Worm (Caenorhabditis elegans) whole organism, L1 larva: ENCODE results near the gene T04C12.33.

Experiments
- C04F5.9 ChIP-seq: sonication (generic microtip); optimal IDR thresholded peaks from 2 replicates; lab custom pipeline; 2016; ENCODE audit warnings: missing genetic modification characterization, missing compliant biosample characterization
- C16A3.4 ChIP-seq: fragments of 150-350 bp; optimal IDR thresholded peaks from 2 replicates; lab custom pipeline; 2014; ENCODE audit warnings: missing biosample characterization, missing genetic modification characterization
- alr-1 ChIP-seq: fragments of 200-800 bp; sonication (Bioruptor generic); optimal IDR thresholded peaks from 2 replicates; lab custom pipeline; 2018; ENCODE audit warnings: borderline replicate concordance, mild to moderate bottlenecking, missing genetic modification characterization, missing compliant biosample characterization
- ama-1 ChIP-seq: fragments of 150-350 bp; optimal IDR thresholded peaks from 2 replicates; lab custom pipeline; 2014
- blmp-1 ChIP-seq: fragments of 150-350 bp; optimal IDR thresholded peaks from 2 replicates; lab custom pipeline; 2014; ENCODE audit warnings: missing biosample characterization, missing genetic modification characterization
- ceh-82 ChIP-seq, 3 experiments: fragments of 150-350 bp in 1 of 3; sonication (generic microtip) in 2 of 3; optimal IDR thresholded peaks; 2 replicates each; lab custom pipeline; 2014 to 2017; ENCODE audit warnings: missing biosample characterization in 3 of 3, missing genetic modification characterization in 3 of 3
- ceh-88 ChIP-seq: fragments of 200-800 bp; sonication (Bioruptor generic); IDR thresholded peaks from 2 replicates; pipeline ENCODE4 v1.3.6; 2022; ENCODE audit warnings: missing genetic modification characterization, missing compliant biosample characterization
- ceh-90 ChIP-seq: sonication (generic microtip); optimal IDR thresholded peaks from 2 replicates; lab custom pipeline; 2016; ENCODE audit warnings: missing genetic modification characterization, missing compliant biosample characterization
- dpl-1 ChIP-seq, 3 experiments: fragments of 150-350 bp in 2 of 3; sonication (generic microtip) in 1 of 3; optimal IDR thresholded peaks; 2 replicates each; lab custom pipeline; 2014 to 2017; ENCODE audit warnings: missing biosample characterization in 3 of 3, missing genetic modification characterization in 3 of 3, missing genetic modification reagents in 3 of 3
- dsc-1 ChIP-seq: sonication (generic microtip); optimal IDR thresholded peaks from 2 replicates; lab custom pipeline; 2016; ENCODE audit warnings: mild to moderate bottlenecking, missing genetic modification characterization, missing compliant biosample characterization
- efl-3 ChIP-seq: fragments of 200-800 bp; sonication (Bioruptor generic); optimal IDR thresholded peaks from 2 replicates; lab custom pipeline; 2018; ENCODE audit warnings: mild to moderate bottlenecking, missing genetic modification characterization, missing compliant biosample characterization
- egl-13 ChIP-seq: sonication (generic microtip); optimal IDR thresholded peaks from 2 replicates; lab custom pipeline; 2016; ENCODE audit warnings: missing genotype, missing genetic modification reagents, missing genetic modification characterization, missing compliant biosample characterization
- elt-2 ChIP-seq: sonication (generic microtip); optimal IDR thresholded peaks from 2 replicates; lab custom pipeline; 2016; ENCODE audit warnings: missing genetic modification characterization, mild to moderate bottlenecking, inconsistent platforms, missing compliant biosample characterization, missing genetic modification reagents
- ets-5 ChIP-seq: fragments of 200-800 bp; sonication (Bioruptor generic); IDR thresholded peaks from 2 replicates; pipeline ENCODE4 v1.3.6; 2022; ENCODE audit warnings: missing genetic modification characterization, missing compliant biosample characterization
- fkh-10 ChIP-seq: sonication (generic microtip); optimal IDR thresholded peaks from 2 replicates; lab custom pipeline; 2017; ENCODE audit warnings: missing biosample characterization, missing genetic modification reagents, missing genetic modification characterization
- fkh-4 ChIP-seq: sonication (generic microtip); optimal IDR thresholded peaks from 2 replicates; lab custom pipeline; 2016; ENCODE audit warnings: missing compliant biosample characterization, missing genetic modification characterization, borderline replicate concordance
- fkh-8 ChIP-seq: sonication (generic microtip); optimal IDR thresholded peaks from 2 replicates; lab custom pipeline; 2016; ENCODE audit warnings: mild to moderate bottlenecking, missing genetic modification characterization, missing compliant biosample characterization
- fos-1 ChIP-seq: fragments of 150-350 bp; optimal IDR thresholded peaks from 2 replicates; lab custom pipeline; 2014; ENCODE audit warnings: missing biosample characterization, missing genetic modification characterization
- grh-1 ChIP-seq: fragments of 200-800 bp; sonication (Bioruptor generic); IDR thresholded peaks from 2 replicates; pipeline ENCODE4 v1.3.6; 2022; ENCODE audit warnings: missing genetic modification reagents, missing genetic modification characterization, missing compliant biosample characterization
- hlh-17 ChIP-seq: fragments of 200-800 bp; sonication (Bioruptor generic); optimal IDR thresholded peaks from 2 replicates; lab custom pipeline; 2018; ENCODE audit warnings: missing genetic modification characterization, mild to moderate bottlenecking, missing compliant biosample characterization, moderate library complexity, borderline replicate concordance
- hlh-4 ChIP-seq: sonication (generic microtip); optimal IDR thresholded peaks from 2 replicates; lab custom pipeline; 2016; ENCODE audit warnings: mild to moderate bottlenecking, missing genetic modification characterization, missing compliant biosample characterization
- irx-1 ChIP-seq: sonication (generic microtip); optimal IDR thresholded peaks from 2 replicates; lab custom pipeline; 2016; ENCODE audit warnings: missing genetic modification characterization, missing compliant biosample characterization
- jun-1 ChIP-seq: fragments of 150-350 bp; optimal IDR thresholded peaks from 2 replicates; lab custom pipeline; 2014; ENCODE audit warnings: missing biosample characterization, missing genetic modification reagents, missing genetic modification characterization
- lin-13 ChIP-seq: fragments of 150-350 bp; optimal IDR thresholded peaks from 2 replicates; lab custom pipeline; 2014; ENCODE audit warnings: missing biosample characterization, missing genetic modification reagents, missing genetic modification characterization
- lin-14 ChIP-seq: fragments of 200-800 bp; sonication (Bioruptor generic); optimal IDR thresholded peaks from 2 replicates; lab custom pipeline; 2018; ENCODE audit warnings: mild to moderate bottlenecking, missing genetic modification characterization, moderate library complexity, missing compliant biosample characterization
- lin-15B ChIP-seq: fragments of 150-350 bp; sonication (generic microtip); optimal IDR thresholded peaks from 3 replicates; lab custom pipeline; 2014; ENCODE audit warnings: missing biosample characterization, missing genetic modification characterization
- lin-35 ChIP-seq, 2 experiments: fragments of 150-350 bp; optimal IDR thresholded peaks; 2 replicates each; lab custom pipeline; 2014; ENCODE audit warnings: missing biosample characterization in 2 of 2, missing genetic modification characterization in 2 of 2, missing genetic modification reagents in 2 of 2
- mab-9 ChIP-seq: fragments of 200-800 bp; sonication (Bioruptor generic); IDR thresholded peaks from 2 replicates; pipeline ENCODE4 v1.3.6; 2022; ENCODE audit warnings: missing genetic modification reagents, missing genetic modification characterization, missing compliant biosample characterization
- mep-1 ChIP-seq: fragments of 150-350 bp; optimal IDR thresholded peaks from 2 replicates; lab custom pipeline; 2014; ENCODE audit warnings: missing biosample characterization, missing genetic modification characterization
- nhr-19 ChIP-seq: fragments of 200-800 bp; sonication (Bioruptor generic); conservative IDR thresholded peaks from 2 replicates; pipeline ENCODE4 v1.3.6; 2022; ENCODE audit warnings: missing genetic modification characterization, missing compliant biosample characterization
- nhr-237 ChIP-seq: fragments of 150-350 bp; optimal IDR thresholded peaks from 2 replicates; lab custom pipeline; 2014; ENCODE audit warnings: missing biosample characterization, missing genetic modification characterization
- nhr-47 ChIP-seq: sonication (generic microtip); optimal IDR thresholded peaks from 2 replicates; lab custom pipeline; 2016; ENCODE audit warnings: mild to moderate bottlenecking, missing genetic modification characterization, moderate library complexity, missing compliant biosample characterization
- nhr-71 ChIP-seq: sonication (generic microtip); optimal IDR thresholded peaks from 2 replicates; lab custom pipeline; 2016; ENCODE audit warnings: mild to moderate bottlenecking, missing genetic modification characterization, moderate library complexity, missing compliant biosample characterization
- nhr-76 ChIP-seq: sonication (generic microtip); optimal IDR thresholded peaks from 2 replicates; lab custom pipeline; 2017; ENCODE audit warnings: missing biosample characterization, missing genetic modification characterization
- nhr-84 ChIP-seq: sonication (generic microtip); optimal IDR thresholded peaks from 2 replicates; lab custom pipeline; 2017; ENCODE audit warnings: missing biosample characterization, missing genetic modification characterization
- nhr-85 ChIP-seq: sonication (generic microtip); peaks from one replicate; lab custom pipeline; 2016; ENCODE audit warnings: missing genetic modification characterization, inconsistent platforms, missing compliant biosample characterization
- nhr-90 ChIP-seq: sonication (generic microtip); optimal IDR thresholded peaks from 2 replicates; lab custom pipeline; 2016; ENCODE audit warnings: mild to moderate bottlenecking, missing genetic modification characterization, missing compliant biosample characterization; ENCODE audit not compliant: poor library complexity
- pag-3 ChIP-seq: sonication (generic microtip); optimal IDR thresholded peaks from 2 replicates; lab custom pipeline; 2017; ENCODE audit warnings: missing genetic modification characterization, mild to moderate bottlenecking, missing compliant biosample characterization, antibody characterized with exemption, borderline replicate concordance; ENCODE audit not compliant: insufficient read depth
- pax-3 ChIP-seq: fragments of 200-800 bp; sonication (Bioruptor generic); optimal IDR thresholded peaks from 2 replicates; lab custom pipeline; 2018; ENCODE audit warnings: mild to moderate bottlenecking, missing genetic modification characterization, moderate library complexity, missing compliant biosample characterization
- skn-1 ChIP-seq: fragments of 150-350 bp; optimal IDR thresholded peaks from 2 replicates; lab custom pipeline; 2014; ENCODE audit warnings: missing biosample characterization, missing genetic modification characterization
- snpc-4 ChIP-seq: fragments of 150-350 bp; optimal IDR thresholded peaks from 2 replicates; lab custom pipeline; 2014; ENCODE audit warnings: missing biosample characterization, missing genetic modification characterization
- snu-23 ChIP-seq: sonication (generic microtip); optimal IDR thresholded peaks from 2 replicates; lab custom pipeline; 2016; ENCODE audit warnings: missing genetic modification characterization, missing compliant biosample characterization
- sox-4 ChIP-seq: sonication (generic microtip); optimal IDR thresholded peaks from 2 replicates; lab custom pipeline; 2016; ENCODE audit warnings: missing genetic modification characterization, missing compliant biosample characterization
- sup-37 ChIP-seq: fragments of 200-800 bp; sonication (Bioruptor generic); optimal IDR thresholded peaks from 2 replicates; lab custom pipeline; 2018; ENCODE audit warnings: mild to moderate bottlenecking, missing genetic modification characterization, missing compliant biosample characterization
- tbx-2 ChIP-seq: sonication (generic microtip); optimal IDR thresholded peaks from 2 replicates; lab custom pipeline; 2016; ENCODE audit warnings: missing genetic modification characterization, missing compliant biosample characterization
- tlp-1 ChIP-seq: fragments of 150-350 bp; optimal IDR thresholded peaks from 2 replicates; lab custom pipeline; 2014; ENCODE audit warnings: missing biosample characterization, missing genetic modification characterization
- unc-30 ChIP-seq: sonication (generic microtip); optimal IDR thresholded peaks from 2 replicates; lab custom pipeline; 2017; ENCODE audit warnings: missing biosample characterization, missing genetic modification characterization
- unc-62 ChIP-seq: fragments of 150-350 bp; optimal IDR thresholded peaks from 2 replicates; lab custom pipeline; 2014; ENCODE audit warnings: missing biosample characterization, missing genetic modification reagents, missing genetic modification characterization
- vab-15 ChIP-seq: sonication (generic microtip); optimal IDR thresholded peaks from 2 replicates; lab custom pipeline; 2017; ENCODE audit warnings: missing genotype, mild to moderate bottlenecking, missing genetic modification characterization, missing compliant biosample characterization
- zag-1 ChIP-seq: fragments of 150-350 bp; optimal IDR thresholded peaks from 2 replicates; lab custom pipeline; 2014; ENCODE audit warnings: missing biosample characterization, missing genetic modification characterization
- zip-4 ChIP-seq: fragments of 200-800 bp; sonication (Bioruptor generic); optimal IDR thresholded peaks from 2 replicates; lab custom pipeline; 2018; ENCODE audit warnings: mild to moderate bottlenecking, missing genetic modification characterization, moderate library complexity, missing compliant biosample characterization
- ztf-4 ChIP-seq: fragments of 150-350 bp; optimal IDR thresholded peaks from 2 replicates; lab custom pipeline; 2014; ENCODE audit warnings: missing biosample characterization, missing genetic modification characterization

Gene T04C12.33

ce11 chrV:11030675-11031074, 21.3 kb upstream of the T04C12.33 start:
- TF ChIP-seq fkh-8, result no peak
- TF ChIP-seq ceh-82 (tag; optimal IDR thresholded peaks at IDR 0.05; lab: Kevin White, UChicago), result no peak
- no peak for TF ChIP-seq skn-1 (tag; lab: Kevin White, UChicago)

ce11 chrV:11033241-11033640, 18.8 kb upstream of the T04C12.33 start:
- TF ChIP-seq nhr-90 (no peak), pax-3 (no peak), hlh-17 (GFP tag; lab: Kevin White, UChicago) (no peak), nhr-71 (tag; lab: Kevin White, UChicago) (peak; percentile 42), nhr-76 (tag; lab: Kevin White, UChicago) (no peak), jun-1 (tag; lab: Kevin White, UChicago) (no peak), fkh-4 (tag; lab: Kevin White, UChicago) (no peak), sup-37 (GFP tag; lab: Kevin White, UChicago) (no peak), snu-23 (GFP tag; lab: Kevin White, UChicago) (no peak), ceh-90 (tag; lab: Kevin White, UChicago) (no peak), grh-1 (GFP tag; lab: Robert Waterston, UW) (no peak), lin-15B (no peak), lin-13 (GFP tag; lab: Kevin White, UChicago) (no peak), nhr-237 (tag; lab: Kevin White, UChicago) (no peak), blmp-1 (no peak), fkh-8 (peak; percentile 47), vab-15 (tag; lab: Kevin White, UChicago) (no peak), lin-35 (GFP tag; optimal IDR thresholded peaks at IDR 0.05; lab: Kevin White, UChicago) (no peak), skn-1 (tag; lab: Kevin White, UChicago) (no peak), ceh-88 (GFP tag; lab: Robert Waterston, UW) (no peak), nhr-47 (tag; lab: Kevin White, UChicago) (peak; percentile 34), elt-2 (tag; lab: Kevin White, UChicago) (no peak), sox-4 (no peak), C16A3.4 (tag; lab: Kevin White, UChicago) (no peak), fos-1 (no peak), nhr-84 (no peak), fkh-10 (GFP tag; lab: Kevin White, UChicago) (peak; percentile 2), nhr-19 (GFP tag; lab: Robert Waterston, UW) (no peak), C04F5.9 (no peak), snpc-4 (no peak), pag-3 (tag; lab: Kevin White, UChicago) (no peak), hlh-4 (peak; percentile 94), irx-1 (tag; lab: Kevin White, UChicago) (no peak), efl-3 (GFP tag; lab: Kevin White, UChicago) (no peak), nhr-85 (tag; lab: Kevin White, UChicago) (no peak), ceh-82 (tag; optimal IDR thresholded peaks at IDR 0.05; lab: Kevin White, UChicago) (no peak), tlp-1 (no peak), dpl-1 (GFP tag; optimal IDR thresholded peaks at IDR 0.05; lab: Kevin White, UChicago) (no peak)

DNA sequence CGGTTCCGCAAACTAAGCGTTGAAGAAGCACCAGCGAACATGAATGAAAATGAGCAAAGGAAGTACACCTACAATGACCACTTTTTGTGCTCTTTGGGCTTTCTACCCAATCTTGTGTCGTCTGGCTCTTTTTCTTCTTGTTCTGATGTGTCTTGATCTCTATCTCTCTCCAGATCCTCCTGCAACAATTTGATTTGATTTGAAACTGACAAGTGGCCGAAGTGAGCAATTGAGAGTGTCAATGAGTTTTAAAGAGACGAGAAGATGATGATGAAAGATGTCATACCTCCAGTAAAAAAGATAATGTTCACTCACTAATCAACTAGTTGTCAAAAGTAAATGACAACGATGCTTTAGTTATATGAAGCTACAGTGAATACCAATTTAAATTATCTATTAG, 17.3 kb upstream of the T04C12.33 start, which contains the start of gene pptr-2:
Gene pptr-2 (minus strand): TSS at position 184 of the 400 bp plus-strand sequence.
- TF ChIP-seq ztf-4, result no peak
- no peak for TF ChIP-seq dpl-1 (GFP tag; optimal IDR thresholded peaks at IDR 0.05; lab: Kevin White, UChicago)
- no peak for TF ChIP-seq mab-9 (GFP tag; lab: Robert Waterston, UW)
- no peak for TF ChIP-seq ets-5
- TF ChIP-seq grh-1 (GFP tag; lab: Robert Waterston, UW), result no peak
- TF ChIP-seq mep-1 (tag; lab: Kevin White, UChicago), result no peak
- peak; percentile 70 for TF ChIP-seq lin-14 (GFP tag; lab: Kevin White, UChicago)
- TF ChIP-seq ceh-90 (tag; lab: Kevin White, UChicago), result no peak
- no peak for TF ChIP-seq unc-30
- no peak for TF ChIP-seq unc-62 (GFP tag; lab: Kevin White, UChicago)
- no peak for TF ChIP-seq skn-1 (tag; lab: Kevin White, UChicago)
- TF ChIP-seq alr-1 (tag; lab: Kevin White, UChicago), result no peak
- no peak for TF ChIP-seq tbx-2 (tag; lab: Kevin White, UChicago)
- no peak for TF ChIP-seq zip-4 (GFP tag; lab: Kevin White, UChicago)
- no peak for TF ChIP-seq dsc-1 (tag; lab: Kevin White, UChicago)
- no peak for TF ChIP-seq lin-35 (GFP tag; optimal IDR thresholded peaks at IDR 0.05; lab: Kevin White, UChicago)
- TF ChIP-seq zag-1 (tag; lab: Kevin White, UChicago), result no peak
- TF ChIP-seq efl-3 (GFP tag; lab: Kevin White, UChicago), result no peak
- no peak for TF ChIP-seq egl-13
- TF ChIP-seq ama-1 (lab: Kevin White, UChicago), result no peak
